Worm (Caenorhabditis elegans): ENCODE data around the gene C13A2.4.
"Not testable (repeated sequence)": the region's sequence is repeated elsewhere in the genome, so short reads cannot be mapped to it uniquely, and the experiment has no call there.

C13A2.4 gene

DNA sequence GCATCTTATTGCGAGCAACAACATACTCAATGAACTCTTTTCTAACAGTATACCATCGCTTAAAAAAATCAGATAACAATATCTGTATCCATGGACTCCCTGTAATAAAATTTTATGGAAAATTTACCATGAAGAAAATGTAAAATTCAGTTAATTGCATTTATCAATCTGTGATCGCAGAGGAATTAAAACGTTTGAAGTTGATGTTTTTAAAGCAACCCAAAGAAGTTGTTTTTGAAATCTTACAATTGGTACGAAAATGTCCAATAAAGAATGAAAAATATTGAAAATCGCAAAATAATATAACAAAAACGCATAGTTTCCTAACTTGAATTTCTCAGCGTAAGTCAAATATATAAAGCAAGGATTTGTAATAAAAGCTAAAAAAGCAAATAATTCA is 18.1 kb downstream of the C13A2.4 start, which contains the start of gene srj-32:
TSS of gene srj-32 (minus strand) at position 101 of the 400 bp plus-strand sequence.
- TF ChIP-seq vab-7 (GFP tag; IDR thresholded peaks at IDR 0.05) (no peak), lin-38 (GFP tag; IDR thresholded peaks at IDR 0.05) (no peak), nhr-42 (GFP tag; IDR thresholded peaks at IDR 0.05) (no peak), unc-130 (GFP tag; optimal IDR thresholded peaks at IDR 0.05) (no peak), skn-1 (tag; optimal IDR thresholded peaks at IDR 0.05) (no peak), snpc-1.2 (GFP tag; IDR thresholded peaks at IDR 0.05) (no peak), duxl-1 (tag; optimal IDR thresholded peaks at IDR 0.05; ENCODE audit: poor library complexity) (no peak), hlh-11 (tag; optimal IDR thresholded peaks at IDR 0.05) (no peak), rbr-2 (tag; optimal IDR thresholded peaks at IDR 0.05) (no peak), lin-15B (tag; optimal IDR thresholded peaks at IDR 0.05) (no peak), zag-1 (tag; optimal IDR thresholded peaks at IDR 0.05) (no peak)

DNA sequence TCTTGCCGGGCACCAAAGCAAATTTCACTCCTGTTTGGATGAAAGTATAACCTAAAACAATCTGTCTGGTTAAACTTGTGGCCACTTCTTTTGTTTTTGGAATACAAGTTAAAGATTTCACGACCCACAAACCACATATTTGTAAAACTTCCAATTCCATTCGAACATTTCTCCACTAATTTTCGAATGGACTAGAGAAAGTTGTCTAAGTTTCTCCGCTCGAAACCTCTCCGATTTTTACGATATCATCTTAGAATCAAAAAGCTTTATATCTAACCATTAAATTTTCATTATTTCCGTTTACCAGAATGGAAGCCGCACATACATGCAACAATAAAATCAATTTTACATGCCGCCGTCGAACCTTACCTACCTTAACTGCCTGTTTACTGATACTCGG is 19.3 kb downstream of the C13A2.4 start, which contains the start of gene F07G11.3:
TSS of gene F07G11.3 (plus strand) at position 301 of the 400 bp plus-strand sequence.
- no peak for TF ChIP-seq duxl-1 (tag; optimal IDR thresholded peaks at IDR 0.05; ENCODE audit: poor library complexity)
- TF ChIP-seq Y48G9A.11 (GFP tag; IDR thresholded peaks at IDR 0.05), result no peak
- TF ChIP-seq ZK337.2 (GFP tag; IDR thresholded peaks at IDR 0.05), result no peak
- TF ChIP-seq nhr-11 (tag; optimal IDR thresholded peaks at IDR 0.05), result no peak
- no peak for TF ChIP-seq ztf-7 (tag; optimal IDR thresholded peaks at IDR 0.05)
- TF ChIP-seq unc-62 (GFP tag; optimal IDR thresholded peaks at IDR 0.05 in 1 of 2), result peak in 1 of 2 experiments; percentile 55
- no peak for TF ChIP-seq unc-62 (tag; optimal IDR thresholded peaks at IDR 0.05)
- no peak for TF ChIP-seq dmd-6 (GFP tag; IDR thresholded peaks at IDR 0.05)

DNA sequence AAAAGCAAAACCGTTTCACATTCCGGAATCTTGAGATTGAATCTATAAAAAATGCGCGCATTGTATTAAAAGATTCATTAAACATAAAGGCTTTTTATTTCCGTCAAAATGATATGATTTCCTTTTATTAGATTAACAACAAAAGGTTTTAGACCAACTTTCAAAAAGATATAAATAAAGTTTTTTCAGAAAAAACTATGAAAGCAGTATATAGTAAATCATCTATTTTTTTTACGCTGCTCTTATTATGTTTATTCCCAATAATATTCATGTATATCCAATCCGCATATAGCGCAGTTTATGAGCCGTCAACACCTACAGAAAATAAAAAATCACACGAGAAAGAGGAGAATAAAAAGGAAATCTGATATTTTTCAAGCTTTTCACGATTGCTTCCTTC is 25.3 kb downstream of the C13A2.4 start, which contains the start of gene F07G11.2:
TSS of gene F07G11.2 (plus strand) at position 301 of the 400 bp plus-strand sequence.
- TF ChIP-seq tra-1 (GFP tag; IDR thresholded peaks at IDR 0.05); mxl-2 (GFP tag; conservative IDR thresholded peaks at IDR 0.05); nhr-6 (tag; optimal IDR thresholded peaks at IDR 0.05): not testable (repeated sequence)

DNA sequence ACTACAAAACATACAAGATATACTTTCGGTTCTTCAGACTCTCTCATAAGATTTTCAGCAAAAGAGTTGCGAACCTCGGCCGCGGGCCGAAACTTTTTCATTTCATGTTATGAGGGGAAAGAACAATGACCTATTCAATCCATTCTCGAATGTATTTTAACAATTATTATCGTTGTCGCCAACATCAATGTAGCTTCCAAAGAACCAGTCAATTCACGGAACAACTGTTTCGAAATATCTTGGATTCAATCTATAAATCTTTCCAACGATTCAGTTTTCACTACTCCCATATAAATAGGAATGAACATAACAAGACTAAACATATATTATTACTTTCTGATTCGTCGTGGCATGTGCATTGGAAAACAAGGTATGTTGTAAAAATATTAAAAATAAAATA is 27.9 kb downstream of the C13A2.4 start, which contains the start of gene F07G11.1:
TSS of gene F07G11.1 (plus strand) at position 301 of the 400 bp plus-strand sequence.
- no peak for TF ChIP-seq ctbp-1 (GFP tag; IDR thresholded peaks at IDR 0.05)
- TF ChIP-seq nhr-11 (tag; optimal IDR thresholded peaks at IDR 0.05), result no peak
- no peak for TF ChIP-seq lin-29 (GFP tag; IDR thresholded peaks at IDR 0.05)
- TF ChIP-seq lir-3 (tag; optimal IDR thresholded peaks at IDR 0.05), result no peak
- no peak for TF ChIP-seq zfp-3 (GFP tag; conservative IDR thresholded peaks at IDR 0.05)
- no peak for TF ChIP-seq T26A8.4 (GFP tag; IDR thresholded peaks at IDR 0.05)
- TF ChIP-seq set-16 (GFP tag; IDR thresholded peaks at IDR 0.05), result no peak
- no peak for TF ChIP-seq arid-1 (GFP tag; conservative IDR thresholded peaks at IDR 0.05)
- TF ChIP-seq fos-1 (tag; optimal IDR thresholded peaks at IDR 0.05), result no peak
- TF ChIP-seq mep-1 (tag; optimal IDR thresholded peaks at IDR 0.05), result no peak
- no peak for TF ChIP-seq zip-2 (tag; optimal IDR thresholded peaks at IDR 0.05)
- no peak for TF ChIP-seq dve-1 (tag; optimal IDR thresholded peaks at IDR 0.05; ENCODE audit: insufficient read depth)
- no peak for TF ChIP-seq nhr-42 (GFP tag; IDR thresholded peaks at IDR 0.05)
- no peak for TF ChIP-seq D1046.2 (GFP tag; IDR thresholded peaks at IDR 0.05)
- TF ChIP-seq lin-1 (GFP tag; IDR thresholded peaks at IDR 0.05), result no peak
- no peak for TF ChIP-seq ztf-7 (tag; optimal IDR thresholded peaks at IDR 0.05)

DNA sequence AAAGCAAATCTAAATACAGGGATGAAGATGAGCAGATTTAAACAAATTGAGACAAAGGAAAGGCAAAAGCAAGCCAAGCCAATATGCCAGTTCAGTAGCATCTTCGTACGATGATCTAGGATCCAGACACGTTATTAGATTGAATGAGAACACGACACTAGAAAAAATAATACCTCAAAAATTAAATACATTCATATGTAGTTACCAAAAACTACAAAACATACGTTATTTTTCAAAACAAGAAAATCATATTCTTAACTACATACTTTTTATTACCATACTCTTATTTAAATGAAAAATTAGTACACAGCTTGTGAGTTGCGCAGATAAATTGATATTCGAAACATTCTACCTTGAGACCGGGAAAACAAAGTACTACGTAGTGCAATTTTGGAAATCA is 34.0 kb downstream of the C13A2.4 start, which contains the start of gene srx-6:
TSS of gene srx-6 (minus strand) at position 101 of the 400 bp plus-strand sequence.
- TF ChIP-seq spr-3 (GFP tag; optimal IDR thresholded peaks at IDR 0.05) (no peak), skn-1 (tag; optimal IDR thresholded peaks at IDR 0.05) (no peak), lir-3 (tag; optimal IDR thresholded peaks at IDR 0.05) (no peak), ama-1 (optimal IDR thresholded peaks at IDR 0.05) (no peak), dmd-9 (GFP tag; IDR thresholded peaks at IDR 0.05) (no peak), ztf-11 (tag; optimal IDR thresholded peaks at IDR 0.05) (no peak), Y105C5A.15 (GFP tag; IDR thresholded peaks at IDR 0.05) (no peak), vab-7 (GFP tag; IDR thresholded peaks at IDR 0.05) (no peak), aha-1 (tag) (no peak), zfp-3 (GFP tag; conservative IDR thresholded peaks at IDR 0.05) (no peak), mxl-3 (GFP tag; optimal IDR thresholded peaks at IDR 0.05) (no peak), lin-29 (GFP tag; IDR thresholded peaks at IDR 0.05) (no peak), lim-7 (GFP tag; IDR thresholded peaks at IDR 0.05) (no peak), daf-8 (GFP tag; IDR thresholded peaks at IDR 0.05) (no peak)

All from whole organism, L4 larva.